Worm (Caenorhabditis elegans): ENCODE data around the gene W04G3.11.
A peak's percentile ranks its signal among the peaks of the same experiment; 100 is the strongest.

W04G3.11 gene

ce11 chrX:11088952-11089351, at the start of gene W04G3.11:
Gene W04G3.11 (plus strand): TSS chrX:11089195.
- TF ChIP-seq fkh-3 (tag; optimal IDR thresholded peaks at IDR 0.05): no peak
- no peak for TF ChIP-seq rec-8 (tag; optimal IDR thresholded peaks at IDR 0.05)
- TF ChIP-seq F57A8.1 (GFP tag; optimal IDR thresholded peaks at IDR 0.05): no peak
- no peak for TF ChIP-seq cebp-2 (GFP tag; IDR thresholded peaks at IDR 0.05)
- no peak for TF ChIP-seq nhr-179 (tag; optimal IDR thresholded peaks at IDR 0.05)
- TF ChIP-seq nhr-80 (tag; optimal IDR thresholded peaks at IDR 0.05): peak; percentile 58
- TF ChIP-seq K11D2.4 (GFP tag; IDR thresholded peaks at IDR 0.05): no peak
- no peak for TF ChIP-seq F49E8.2 (tag; optimal IDR thresholded peaks at IDR 0.05; ENCODE audit: insufficient read depth)

ce11 chrX:11042777-11043176, 46.2 kb upstream of the W04G3.11 start, which contains the start of gene C09F12.3:
Gene C09F12.3 (minus strand): TSS chrX:11042877.
- TF ChIP-seq bed-2 (GFP tag; IDR thresholded peaks at IDR 0.05): no peak
- TF ChIP-seq efl-1 (GFP tag; optimal IDR thresholded peaks at IDR 0.05): no peak
- no peak for TF ChIP-seq Y79H2A.3 (GFP tag; conservative IDR thresholded peaks at IDR 0.05)

ce11 chrX:11047183-11047582, 41.8 kb upstream of the W04G3.11 start, which contains the start of gene clc-1:
Gene clc-1 (plus strand): TSS chrX:11047446.
- TF ChIP-seq gei-17 (GFP tag; optimal IDR thresholded peaks at IDR 0.05) (no peak), dox-1 (GFP tag; IDR thresholded peaks at IDR 0.05) (peak; percentile 54; the same call in 1 of the 2 replicates), hrde-1 (tag; optimal IDR thresholded peaks at IDR 0.05; ENCODE audit: borderline replicate concordance) (no peak), madf-8 (GFP tag; conservative IDR thresholded peaks at IDR 0.05) (no peak), repo-1 (tag; optimal IDR thresholded peaks at IDR 0.05) (no peak), F33H1.4 (GFP tag; IDR thresholded peaks at IDR 0.05) (no peak), lin-40 (tag; optimal IDR thresholded peaks at IDR 0.05) (no peak), F39B2.1 (GFP tag; IDR thresholded peaks at IDR 0.05) (no peak), ZK185.1 (tag; optimal IDR thresholded peaks at IDR 0.05; ENCODE audit: poor library complexity, severe bottlenecking) (no peak), rcor-1 (GFP tag; IDR thresholded peaks at IDR 0.05) (no peak), let-607 (tag; optimal IDR thresholded peaks at IDR 0.05) (peak in 1 of 2 experiments; percentile 51), nhr-80 (tag; optimal IDR thresholded peaks at IDR 0.05) (peak; percentile 96), ztf-22 (GFP tag; optimal IDR thresholded peaks at IDR 0.05) (no peak), zim-3 (tag; optimal IDR thresholded peaks at IDR 0.05) (no peak), ets-4 (GFP tag; optimal IDR thresholded peaks at IDR 0.05) (peak; percentile 22), tlf-1 (GFP tag; optimal IDR thresholded peaks at IDR 0.05) (no peak), nfyb-1 (GFP tag; IDR thresholded peaks at IDR 0.05) (no peak), Y95B8A.8 (GFP tag; IDR thresholded peaks at IDR 0.05) (no peak), unc-62 (GFP tag; optimal IDR thresholded peaks at IDR 0.05) (no peak), F57C9.4 (tag; optimal IDR thresholded peaks at IDR 0.05) (no peak), Y53F4B.3 (GFP tag; IDR thresholded peaks at IDR 0.05) (no peak), ceh-91 (GFP tag; IDR thresholded peaks at IDR 0.05) (no peak), pha-4 (tag; optimal IDR thresholded peaks at IDR 0.05) (peak; percentile 64), madf-10 (tag; optimal IDR thresholded peaks at IDR 0.05) (no peak), attf-5 (GFP tag; optimal IDR thresholded peaks at IDR 0.05) (no peak), ztf-3 (GFP tag; optimal IDR thresholded peaks at IDR 0.05) (no peak), sea-2 (GFP tag; IDR thresholded peaks at IDR 0.05) (no peak), rpc-1 (optimal IDR thresholded peaks at IDR 0.05) (no peak), rpc-1 (tag; optimal IDR thresholded peaks at IDR 0.05) (no peak), sptf-2 (GFP tag; optimal IDR thresholded peaks at IDR 0.05) (no peak), K11D2.4 (GFP tag; IDR thresholded peaks at IDR 0.05) (no peak), madf-3 (GFP tag; IDR thresholded peaks at IDR 0.05) (no peak), xnd-1 (tag; optimal IDR thresholded peaks at IDR 0.05) (no peak), aptf-3 (GFP tag; IDR thresholded peaks at IDR 0.05) (no peak), pbrm-1 (GFP tag; IDR thresholded peaks at IDR 0.05) (no peak), efl-1 (GFP tag; optimal IDR thresholded peaks at IDR 0.05) (no peak), ccch-3 (GFP tag; optimal IDR thresholded peaks at IDR 0.05) (no peak), athp-1 (tag; optimal IDR thresholded peaks at IDR 0.05) (no peak)
